Worm (Caenorhabditis elegans) whole organism, L1 larva: ENCODE measurements around the gene C13A2.3.
"Not testable (repeated sequence)": the region's sequence is repeated elsewhere in the genome, so short reads cannot be mapped to it uniquely, and the experiment has no call there.

Source experiments
- C16A3.4 ChIP-seq: fragments of 150-350 bp; optimal IDR thresholded peaks from 2 replicates; lab custom pipeline; 2014; ENCODE audit warnings: missing biosample characterization, missing genetic modification characterization
- F16B12.6 ChIP-seq: fragments of 150-350 bp; optimal IDR thresholded peaks from 2 replicates; lab custom pipeline; 2014; ENCODE audit warnings: missing biosample characterization, missing genetic modification characterization
- alr-1 ChIP-seq: fragments of 200-800 bp; sonication (Bioruptor generic); optimal IDR thresholded peaks from 2 replicates; lab custom pipeline; 2018; ENCODE audit warnings: borderline replicate concordance, mild to moderate bottlenecking, missing genetic modification characterization, missing compliant biosample characterization
- aly-2 ChIP-seq: fragments of 150-350 bp; optimal IDR thresholded peaks from 2 replicates; lab custom pipeline; 2014; ENCODE audit warnings: missing biosample characterization, missing genetic modification characterization
- blmp-1 ChIP-seq: fragments of 150-350 bp; optimal IDR thresholded peaks from 2 replicates; lab custom pipeline; 2014; ENCODE audit warnings: missing biosample characterization, missing genetic modification characterization
- ceh-8 ChIP-seq: fragments of 200-800 bp; sonication (Bioruptor generic); optimal IDR thresholded peaks from 2 replicates; lab custom pipeline; 2018; ENCODE audit warnings: mild to moderate bottlenecking, missing genetic modification characterization, moderate library complexity, missing compliant biosample characterization
- efl-1 ChIP-seq, 4 experiments: fragments of 150-350 bp; optimal IDR thresholded peaks in 3 of 4; peaks in 1 of 4; 1 replicate in 1 of 4; 2 replicates in 3 of 4; lab custom pipeline; 2014; ENCODE audit warnings: missing biosample characterization in 2 of 4, missing genetic modification characterization in 2 of 4, missing genetic modification reagents in 2 of 4
- egl-13 ChIP-seq: sonication (generic microtip); optimal IDR thresholded peaks from 2 replicates; lab custom pipeline; 2016; ENCODE audit warnings: missing genotype, missing genetic modification reagents, missing genetic modification characterization, missing compliant biosample characterization
- egl-27 ChIP-seq, 2 experiments: fragments of 150-350 bp in 1 of 2; sonication (generic microtip); optimal IDR thresholded peaks; 3 replicates each; lab custom pipeline; 2017 to 2018; ENCODE audit warnings: missing biosample characterization in 2 of 2, missing genetic modification characterization in 2 of 2, missing genetic modification reagents in 2 of 2
- elt-2 ChIP-seq: sonication (generic microtip); optimal IDR thresholded peaks from 2 replicates; lab custom pipeline; 2016; ENCODE audit warnings: missing genetic modification characterization, mild to moderate bottlenecking, inconsistent platforms, missing compliant biosample characterization, missing genetic modification reagents
- ets-5 ChIP-seq: fragments of 200-800 bp; sonication (Bioruptor generic); IDR thresholded peaks from 2 replicates; pipeline ENCODE4 v1.3.6; 2022; ENCODE audit warnings: missing genetic modification characterization, missing compliant biosample characterization
- fkh-10 ChIP-seq: sonication (generic microtip); optimal IDR thresholded peaks from 2 replicates; lab custom pipeline; 2017; ENCODE audit warnings: missing biosample characterization, missing genetic modification reagents, missing genetic modification characterization
- hpl-2 ChIP-seq: fragments of 150-350 bp; optimal IDR thresholded peaks from 2 replicates; lab custom pipeline; 2014; ENCODE audit warnings: missing biosample characterization, missing genetic modification reagents, missing genetic modification characterization
- irx-1 ChIP-seq: sonication (generic microtip); optimal IDR thresholded peaks from 2 replicates; lab custom pipeline; 2016; ENCODE audit warnings: missing genetic modification characterization, missing compliant biosample characterization
- isw-1 ChIP-seq: fragments of 200-800 bp; sonication (Bioruptor generic); IDR thresholded peaks from 2 replicates; pipeline ENCODE4 v1.3.6; 2022; ENCODE audit warnings: missing genetic modification characterization, missing compliant biosample characterization
- lin-39 ChIP-seq: fragments of 150-350 bp; optimal IDR thresholded peaks from 2 replicates; lab custom pipeline; 2014; ENCODE audit warnings: missing biosample characterization, missing genetic modification reagents, missing genetic modification characterization
- lsy-2 ChIP-seq, 2 experiments: fragments of 150-350 bp; optimal IDR thresholded peaks; 2 replicates each; lab custom pipeline; 2014; ENCODE audit warnings: missing biosample characterization in 2 of 2, missing genetic modification characterization in 2 of 2
- mdl-1 ChIP-seq, 2 experiments: fragments of 150-350 bp; optimal IDR thresholded peaks; 2 replicates each; lab custom pipeline; 2014 to 2017; ENCODE audit warnings: missing biosample characterization in 2 of 2, missing genetic modification characterization in 2 of 2, inconsistent platforms in 1 of 2
- mep-1 ChIP-seq: fragments of 150-350 bp; optimal IDR thresholded peaks from 2 replicates; lab custom pipeline; 2014; ENCODE audit warnings: missing biosample characterization, missing genetic modification characterization
- nhr-20 ChIP-seq: sonication (generic microtip); optimal IDR thresholded peaks from 2 replicates; lab custom pipeline; 2016; ENCODE audit warnings: mild to moderate bottlenecking, missing genetic modification characterization, missing compliant biosample characterization
- nhr-47 ChIP-seq: sonication (generic microtip); optimal IDR thresholded peaks from 2 replicates; lab custom pipeline; 2016; ENCODE audit warnings: mild to moderate bottlenecking, missing genetic modification characterization, moderate library complexity, missing compliant biosample characterization
- nhr-71 ChIP-seq: sonication (generic microtip); optimal IDR thresholded peaks from 2 replicates; lab custom pipeline; 2016; ENCODE audit warnings: mild to moderate bottlenecking, missing genetic modification characterization, moderate library complexity, missing compliant biosample characterization
- nhr-84 ChIP-seq: sonication (generic microtip); optimal IDR thresholded peaks from 2 replicates; lab custom pipeline; 2017; ENCODE audit warnings: missing biosample characterization, missing genetic modification characterization
- pag-3 ChIP-seq: sonication (generic microtip); optimal IDR thresholded peaks from 2 replicates; lab custom pipeline; 2017; ENCODE audit warnings: missing genetic modification characterization, mild to moderate bottlenecking, missing compliant biosample characterization, antibody characterized with exemption, borderline replicate concordance; ENCODE audit not compliant: insufficient read depth
- sptf-1 ChIP-seq: fragments of 150-350 bp; optimal IDR thresholded peaks from 2 replicates; lab custom pipeline; 2014; ENCODE audit warnings: missing biosample characterization, missing genetic modification characterization
- sup-37 ChIP-seq: fragments of 200-800 bp; sonication (Bioruptor generic); optimal IDR thresholded peaks from 2 replicates; lab custom pipeline; 2018; ENCODE audit warnings: mild to moderate bottlenecking, missing genetic modification characterization, missing compliant biosample characterization
- tbx-2 ChIP-seq: sonication (generic microtip); optimal IDR thresholded peaks from 2 replicates; lab custom pipeline; 2016; ENCODE audit warnings: missing genetic modification characterization, missing compliant biosample characterization
- tlp-1 ChIP-seq: fragments of 150-350 bp; optimal IDR thresholded peaks from 2 replicates; lab custom pipeline; 2014; ENCODE audit warnings: missing biosample characterization, missing genetic modification characterization
- unc-30 ChIP-seq: sonication (generic microtip); optimal IDR thresholded peaks from 2 replicates; lab custom pipeline; 2017; ENCODE audit warnings: missing biosample characterization, missing genetic modification characterization
- unc-86 ChIP-seq: sonication (generic microtip); optimal IDR thresholded peaks from 2 replicates; lab custom pipeline; 2016; ENCODE audit warnings: missing genetic modification characterization, missing compliant biosample characterization
- unc-98 ChIP-seq: fragments of 200-800 bp; sonication (Bioruptor generic); IDR thresholded peaks from 2 replicates; pipeline ENCODE4 v1.3.6; 2022; ENCODE audit warnings: missing genetic modification characterization, missing compliant biosample characterization
- vab-15 ChIP-seq: sonication (generic microtip); optimal IDR thresholded peaks from 2 replicates; lab custom pipeline; 2017; ENCODE audit warnings: missing genotype, mild to moderate bottlenecking, missing genetic modification characterization, missing compliant biosample characterization
- xbp-1 ChIP-seq: sonication (generic microtip); optimal IDR thresholded peaks from 2 replicates; lab custom pipeline; 2016; ENCODE audit warnings: missing genetic modification characterization, missing compliant biosample characterization
- zag-1 ChIP-seq: fragments of 150-350 bp; optimal IDR thresholded peaks from 2 replicates; lab custom pipeline; 2014; ENCODE audit warnings: missing biosample characterization, missing genetic modification characterization
- zip-4 ChIP-seq: fragments of 200-800 bp; sonication (Bioruptor generic); optimal IDR thresholded peaks from 2 replicates; lab custom pipeline; 2018; ENCODE audit warnings: mild to moderate bottlenecking, missing genetic modification characterization, moderate library complexity, missing compliant biosample characterization
- ztf-4 ChIP-seq: fragments of 150-350 bp; optimal IDR thresholded peaks from 2 replicates; lab custom pipeline; 2014; ENCODE audit warnings: missing biosample characterization, missing genetic modification characterization

The C13A2.3 gene

DNA sequence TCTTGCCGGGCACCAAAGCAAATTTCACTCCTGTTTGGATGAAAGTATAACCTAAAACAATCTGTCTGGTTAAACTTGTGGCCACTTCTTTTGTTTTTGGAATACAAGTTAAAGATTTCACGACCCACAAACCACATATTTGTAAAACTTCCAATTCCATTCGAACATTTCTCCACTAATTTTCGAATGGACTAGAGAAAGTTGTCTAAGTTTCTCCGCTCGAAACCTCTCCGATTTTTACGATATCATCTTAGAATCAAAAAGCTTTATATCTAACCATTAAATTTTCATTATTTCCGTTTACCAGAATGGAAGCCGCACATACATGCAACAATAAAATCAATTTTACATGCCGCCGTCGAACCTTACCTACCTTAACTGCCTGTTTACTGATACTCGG is 16.3 kb downstream of the C13A2.3 start, which contains the start of gene F07G11.3:
F07G11.3 (plus strand) TSS at position 301 of the 400 bp plus-strand sequence.
- no peak for TF ChIP-seq efl-1 (optimal IDR thresholded peaks at IDR 0.05; lab: Kevin White, UChicago)
- no peak for TF ChIP-seq efl-1 (GFP tag; optimal IDR thresholded peaks at IDR 0.05 in 1 of 2; lab: Kevin White, UChicago)
- TF ChIP-seq blmp-1 (tag; lab: Kevin White, UChicago): no peak
- TF ChIP-seq mep-1 (tag; lab: Kevin White, UChicago): no peak
- TF ChIP-seq hpl-2 (GFP tag; lab: Kevin White, UChicago): no peak
- TF ChIP-seq pag-3 (tag; lab: Kevin White, UChicago): no peak

ce11 chrV:7304506-7304905 is 22.4 kb downstream of the C13A2.3 start, which contains the start of gene F07G11.2:
Gene F07G11.2 (plus strand): TSS chrV:7304806.
- not testable (repeated sequence) for TF ChIP-seq isw-1 (GFP tag; lab: Robert Waterston, UW); lsy-2 (tag; optimal IDR thresholded peaks at IDR 0.05; lab: Kevin White, UChicago); zip-4 (GFP tag; lab: Kevin White, UChicago)

ce11 chrV:7307089-7307488 is 25.0 kb downstream of the C13A2.3 start, which contains the start of gene F07G11.1:
Gene F07G11.1 (plus strand): TSS chrV:7307389.
- no peak for TF ChIP-seq efl-1 (optimal IDR thresholded peaks at IDR 0.05; lab: Kevin White, UChicago)
- TF ChIP-seq efl-1 (GFP tag; optimal IDR thresholded peaks at IDR 0.05 in 1 of 2; lab: Kevin White, UChicago): peak in 1 of 2 experiments; percentile 28
- TF ChIP-seq C16A3.4 (tag; lab: Kevin White, UChicago): no peak

ce11 chrV:7313233-7313632 is 31.1 kb downstream of the C13A2.3 start, which contains the start of gene srx-6:
Gene srx-6 (minus strand): TSS chrV:7313333.
- TF ChIP-seq F16B12.6 (tag; lab: Kevin White, UChicago) (no peak), zag-1 (tag; lab: Kevin White, UChicago) (no peak), aly-2 (tag; lab: Kevin White, UChicago) (no peak), unc-30 (tag; lab: Kevin White, UChicago) (no peak), fkh-10 (no peak), nhr-84 (no peak), tlp-1 (tag; lab: Kevin White, UChicago) (no peak), egl-27 (tag; optimal IDR thresholded peaks at IDR 0.05; lab: Kevin White, UChicago) (no peak), ets-5 (GFP tag; lab: Robert Waterston, UW) (no peak), sptf-1 (tag; lab: Kevin White, UChicago) (no peak), unc-86 (no peak), nhr-71 (tag; lab: Kevin White, UChicago) (no peak), ceh-8 (no peak), egl-13 (tag; lab: Kevin White, UChicago) (no peak), unc-98 (GFP tag; lab: Robert Waterston, UW) (no peak), nhr-20 (no peak)

DNA sequence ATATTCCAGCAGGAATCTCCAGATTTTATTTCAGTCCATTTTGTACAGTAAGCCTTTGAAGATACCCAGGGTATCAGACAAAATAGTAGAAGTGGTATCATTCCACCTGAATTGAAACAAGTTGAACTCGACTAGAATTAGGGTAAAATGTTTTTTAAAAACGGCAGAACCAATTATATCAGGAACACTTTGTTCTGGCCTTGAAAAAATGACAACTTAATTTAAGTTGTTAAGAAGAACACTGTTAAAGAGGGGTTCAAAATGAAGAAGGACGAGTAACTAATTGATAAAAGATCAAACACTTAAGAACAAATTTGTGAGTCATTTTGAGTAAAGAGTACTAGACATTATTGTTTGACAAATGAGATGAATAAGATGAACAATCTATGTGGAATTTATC is 38.8 kb downstream of the C13A2.3 start, which contains the start of gene lmd-4:
lmd-4 (minus strand) TSS at position 101 of the 400 bp plus-strand sequence.
- no peak for TF ChIP-seq irx-1 (tag; lab: Kevin White, UChicago)
- no peak for TF ChIP-seq efl-1 (optimal IDR thresholded peaks at IDR 0.05; lab: Kevin White, UChicago)
- TF ChIP-seq efl-1 (GFP tag; optimal IDR thresholded peaks at IDR 0.05 in 1 of 2; lab: Kevin White, UChicago): peak in 1 of 2 experiments; percentile 17

- TF ChIP-seq xbp-1 (tag; lab: Kevin White, UChicago) (no peak), hpl-2 (GFP tag; lab: Kevin White, UChicago) (no peak), mdl-1 (tag; optimal IDR thresholded peaks at IDR 0.05; lab: Kevin White, UChicago) (no peak), unc-30 (tag; lab: Kevin White, UChicago) (no peak), sup-37 (GFP tag; lab: Kevin White, UChicago) (no peak), tbx-2 (tag; lab: Kevin White, UChicago) (no peak), vab-15 (tag; lab: Kevin White, UChicago) (no peak), elt-2 (tag; lab: Kevin White, UChicago) (no peak), isw-1 (GFP tag; lab: Robert Waterston, UW) (no peak), nhr-47 (tag; lab: Kevin White, UChicago) (no peak), ztf-4 (tag; lab: Kevin White, UChicago) (no peak), lin-39 (tag; lab: Kevin White, UChicago) (no peak), alr-1 (no peak)
Observed at ce11 chrV:7321915-7322314, 39.8 kb downstream of the C13A2.3 start, which contains the start of gene F10G2.10. Gene F10G2.10 (plus strand): TSS chrV:7322215.
